Worm (Caenorhabditis elegans) whole organism, L1 larva: ENCODE data around the gene cwp-2.
A peak's percentile ranks its signal among the peaks of the same experiment; 100 is the strongest.

Experiments
- C34B4.2 ChIP-seq: sonication (generic microtip); optimal IDR thresholded peaks from 2 replicates; lab custom pipeline; 2017; ENCODE audit warnings: mild to moderate bottlenecking, missing genetic modification characterization, missing compliant biosample characterization
- F16B12.6 ChIP-seq: fragments of 150-350 bp; optimal IDR thresholded peaks from 2 replicates; lab custom pipeline; 2014; ENCODE audit warnings: missing biosample characterization, missing genetic modification characterization
- Y116A8C.19 ChIP-seq: sonication (generic microtip); optimal IDR thresholded peaks from 2 replicates; lab custom pipeline; 2016; ENCODE audit warnings: missing compliant biosample characterization, missing genetic modification characterization, borderline replicate concordance
- alr-1 ChIP-seq: fragments of 200-800 bp; sonication (Bioruptor generic); optimal IDR thresholded peaks from 2 replicates; lab custom pipeline; 2018; ENCODE audit warnings: borderline replicate concordance, mild to moderate bottlenecking, missing genetic modification characterization, missing compliant biosample characterization
- aly-2 ChIP-seq: fragments of 150-350 bp; optimal IDR thresholded peaks from 2 replicates; lab custom pipeline; 2014; ENCODE audit warnings: missing biosample characterization, missing genetic modification characterization
- ama-1 ChIP-seq: fragments of 150-350 bp; optimal IDR thresholded peaks from 2 replicates; lab custom pipeline; 2014
- ceh-63 ChIP-seq: fragments of 200-800 bp; sonication (Bioruptor generic); optimal IDR thresholded peaks from 2 replicates; lab custom pipeline; 2018; ENCODE audit warnings: mild to moderate bottlenecking, missing genetic modification characterization, missing compliant biosample characterization
- ceh-88 ChIP-seq: fragments of 200-800 bp; sonication (Bioruptor generic); IDR thresholded peaks from 2 replicates; pipeline ENCODE4 v1.3.6; 2022; ENCODE audit warnings: missing genetic modification characterization, missing compliant biosample characterization
- ceh-90 ChIP-seq: sonication (generic microtip); optimal IDR thresholded peaks from 2 replicates; lab custom pipeline; 2016; ENCODE audit warnings: missing genetic modification characterization, missing compliant biosample characterization
- dpl-1 ChIP-seq, 3 experiments: fragments of 150-350 bp in 2 of 3; sonication (generic microtip) in 1 of 3; optimal IDR thresholded peaks; 2 replicates each; lab custom pipeline; 2014 to 2017; ENCODE audit warnings: missing biosample characterization in 3 of 3, missing genetic modification characterization in 3 of 3, missing genetic modification reagents in 3 of 3
- dsc-1 ChIP-seq: sonication (generic microtip); optimal IDR thresholded peaks from 2 replicates; lab custom pipeline; 2016; ENCODE audit warnings: mild to moderate bottlenecking, missing genetic modification characterization, missing compliant biosample characterization
- efl-1 ChIP-seq, 4 experiments: fragments of 150-350 bp; optimal IDR thresholded peaks in 3 of 4; peaks in 1 of 4; 1 replicate in 1 of 4; 2 replicates in 3 of 4; lab custom pipeline; 2014; ENCODE audit warnings: missing biosample characterization in 2 of 4, missing genetic modification characterization in 2 of 4, missing genetic modification reagents in 2 of 4
- egl-27 ChIP-seq, 2 experiments: fragments of 150-350 bp in 1 of 2; sonication (generic microtip); optimal IDR thresholded peaks; 3 replicates each; lab custom pipeline; 2017 to 2018; ENCODE audit warnings: missing biosample characterization in 2 of 2, missing genetic modification characterization in 2 of 2, missing genetic modification reagents in 2 of 2
- elt-3 ChIP-seq, 6 experiments: fragments of 150-350 bp in 1 of 6; sonication (generic microtip); optimal IDR thresholded peaks; 2 replicates each; lab custom pipeline; 2017 to 2018; ENCODE audit warnings: missing biosample characterization in 6 of 6, missing genetic modification characterization in 6 of 6, inconsistent platforms in 1 of 6
- fkh-10 ChIP-seq: sonication (generic microtip); optimal IDR thresholded peaks from 2 replicates; lab custom pipeline; 2017; ENCODE audit warnings: missing biosample characterization, missing genetic modification reagents, missing genetic modification characterization
- fos-1 ChIP-seq: fragments of 150-350 bp; optimal IDR thresholded peaks from 2 replicates; lab custom pipeline; 2014; ENCODE audit warnings: missing biosample characterization, missing genetic modification characterization
- jun-1 ChIP-seq: fragments of 150-350 bp; optimal IDR thresholded peaks from 2 replicates; lab custom pipeline; 2014; ENCODE audit warnings: missing biosample characterization, missing genetic modification reagents, missing genetic modification characterization
- lin-13 ChIP-seq: fragments of 150-350 bp; optimal IDR thresholded peaks from 2 replicates; lab custom pipeline; 2014; ENCODE audit warnings: missing biosample characterization, missing genetic modification reagents, missing genetic modification characterization
- lin-14 ChIP-seq: fragments of 200-800 bp; sonication (Bioruptor generic); optimal IDR thresholded peaks from 2 replicates; lab custom pipeline; 2018; ENCODE audit warnings: mild to moderate bottlenecking, missing genetic modification characterization, moderate library complexity, missing compliant biosample characterization
- lin-35 ChIP-seq, 2 experiments: fragments of 150-350 bp; optimal IDR thresholded peaks; 2 replicates each; lab custom pipeline; 2014; ENCODE audit warnings: missing biosample characterization in 2 of 2, missing genetic modification characterization in 2 of 2, missing genetic modification reagents in 2 of 2
- lir-3 ChIP-seq: sonication (generic microtip); optimal IDR thresholded peaks from 2 replicates; lab custom pipeline; 2016; ENCODE audit warnings: mild to moderate bottlenecking, missing genetic modification characterization, moderate library complexity, missing compliant biosample characterization; ENCODE audit not compliant: poor library complexity
- mab-9 ChIP-seq: fragments of 200-800 bp; sonication (Bioruptor generic); IDR thresholded peaks from 2 replicates; pipeline ENCODE4 v1.3.6; 2022; ENCODE audit warnings: missing genetic modification reagents, missing genetic modification characterization, missing compliant biosample characterization
- mef-2 ChIP-seq: fragments of 150-350 bp; optimal IDR thresholded peaks from 2 replicates; lab custom pipeline; 2014; ENCODE audit warnings: missing biosample characterization, missing genetic modification characterization
- nhr-11 ChIP-seq: fragments of 150-350 bp; optimal IDR thresholded peaks from 2 replicates; lab custom pipeline; 2014; ENCODE audit warnings: missing biosample characterization, missing genetic modification characterization
- nhr-237 ChIP-seq: fragments of 150-350 bp; optimal IDR thresholded peaks from 2 replicates; lab custom pipeline; 2014; ENCODE audit warnings: missing biosample characterization, missing genetic modification characterization
- nhr-76 ChIP-seq: sonication (generic microtip); optimal IDR thresholded peaks from 2 replicates; lab custom pipeline; 2017; ENCODE audit warnings: missing biosample characterization, missing genetic modification characterization
- nhr-77 ChIP-seq: fragments of 150-350 bp; optimal IDR thresholded peaks from 2 replicates; lab custom pipeline; 2014; ENCODE audit warnings: missing biosample characterization, missing genetic modification characterization
- nhr-85 ChIP-seq: sonication (generic microtip); peaks from one replicate; lab custom pipeline; 2016; ENCODE audit warnings: missing genetic modification characterization, inconsistent platforms, missing compliant biosample characterization
- pqm-1 ChIP-seq: sonication (generic microtip); optimal IDR thresholded peaks from 3 replicates; lab custom pipeline; 2017; ENCODE audit warnings: missing biosample characterization, missing genetic modification characterization
- skn-1 ChIP-seq: fragments of 150-350 bp; optimal IDR thresholded peaks from 2 replicates; lab custom pipeline; 2014; ENCODE audit warnings: missing biosample characterization, missing genetic modification characterization
- snpc-4 ChIP-seq: fragments of 150-350 bp; optimal IDR thresholded peaks from 2 replicates; lab custom pipeline; 2014; ENCODE audit warnings: missing biosample characterization, missing genetic modification characterization
- sox-4 ChIP-seq: sonication (generic microtip); optimal IDR thresholded peaks from 2 replicates; lab custom pipeline; 2016; ENCODE audit warnings: missing genetic modification characterization, missing compliant biosample characterization
- sptf-1 ChIP-seq: fragments of 150-350 bp; optimal IDR thresholded peaks from 2 replicates; lab custom pipeline; 2014; ENCODE audit warnings: missing biosample characterization, missing genetic modification characterization
- swsn-7 ChIP-seq: sonication (generic microtip); optimal IDR thresholded peaks from 2 replicates; lab custom pipeline; 2016; ENCODE audit warnings: missing genetic modification characterization, missing compliant biosample characterization
- tbx-2 ChIP-seq: sonication (generic microtip); optimal IDR thresholded peaks from 2 replicates; lab custom pipeline; 2016; ENCODE audit warnings: missing genetic modification characterization, missing compliant biosample characterization
- tlp-1 ChIP-seq: fragments of 150-350 bp; optimal IDR thresholded peaks from 2 replicates; lab custom pipeline; 2014; ENCODE audit warnings: missing biosample characterization, missing genetic modification characterization
- unc-30 ChIP-seq: sonication (generic microtip); optimal IDR thresholded peaks from 2 replicates; lab custom pipeline; 2017; ENCODE audit warnings: missing biosample characterization, missing genetic modification characterization
- unc-62 ChIP-seq: fragments of 150-350 bp; optimal IDR thresholded peaks from 2 replicates; lab custom pipeline; 2014; ENCODE audit warnings: missing biosample characterization, missing genetic modification reagents, missing genetic modification characterization
- unc-86 ChIP-seq: sonication (generic microtip); optimal IDR thresholded peaks from 2 replicates; lab custom pipeline; 2016; ENCODE audit warnings: missing genetic modification characterization, missing compliant biosample characterization
- vab-15 ChIP-seq: sonication (generic microtip); optimal IDR thresholded peaks from 2 replicates; lab custom pipeline; 2017; ENCODE audit warnings: missing genotype, mild to moderate bottlenecking, missing genetic modification characterization, missing compliant biosample characterization
- xbp-1 ChIP-seq: sonication (generic microtip); optimal IDR thresholded peaks from 2 replicates; lab custom pipeline; 2016; ENCODE audit warnings: missing genetic modification characterization, missing compliant biosample characterization
- ztf-11 ChIP-seq, 2 experiments: sonication (generic microtip); optimal IDR thresholded peaks; 2 replicates each; lab custom pipeline; 2016 to 2017; ENCODE audit warnings: missing genetic modification characterization in 2 of 2, missing biosample characterization in 1 of 2, missing compliant biosample characterization in 1 of 2

cwp-2 gene

ce11 chrV:4844591-4844990 lies 2.1 kb upstream of the cwp-2 start, which contains the start of gene abhd-5.2 (continued):
- TF ChIP-seq lin-35 (GFP tag; optimal IDR thresholded peaks at IDR 0.05; lab: Kevin White, UChicago) (peak; percentile 46 to 76), alr-1 (tag; lab: Kevin White, UChicago) (no peak)

- TF ChIP-seq ceh-88 (GFP tag; lab: Robert Waterston, UW) (no peak), mef-2 (tag; lab: Kevin White, UChicago) (no peak), vab-15 (no peak)
Observed at ce11 chrV:4841179-4841578, 1.3 kb downstream of the cwp-2 start, which contains the start of gene cwp-1. Gene cwp-1, minus strand, starts transcription at chrV:4841279.

ce11 chrV:4839913-4840312 lies 2.5 kb downstream of the cwp-2 start, which contains the start of gene nas-9:
Gene nas-9, minus strand, starts transcription at chrV:4840013.
- peak; percentile 55 for TF ChIP-seq nhr-85 (tag; lab: Kevin White, UChicago)
- TF ChIP-seq snpc-4, result no peak
- peak in 1 of 6 experiments; percentile 29 for TF ChIP-seq elt-3 (tag; optimal IDR thresholded peaks at IDR 0.05; lab: Kevin White, UChicago)

- TF ChIP-seq efl-1 (optimal IDR thresholded peaks at IDR 0.05; lab: Kevin White, UChicago), result no peak
- peak in 1 of 2 experiments; percentile 47 for TF ChIP-seq efl-1 (GFP tag; optimal IDR thresholded peaks at IDR 0.05 in 1 of 2; lab: Kevin White, UChicago)
- TF ChIP-seq sptf-1 (tag; lab: Kevin White, UChicago), result no peak
- no peak for TF ChIP-seq ceh-88 (GFP tag; lab: Robert Waterston, UW)
Observed at ce11 chrV:4834277-4834676, 8.2 kb downstream of the cwp-2 start, which contains the start of gene C37H5.14. Gene C37H5.14, minus strand, starts transcription at chrV:4834377.

ce11 chrV:4826710-4827380 lies 15.6 kb downstream of the cwp-2 start, which contains the start of the genes hsp-6 and C37H5.5:
Gene hsp-6, minus strand, starts transcription at chrV:4826760.
Gene C37H5.5, plus strand, starts transcription at chrV:4827360.
- TF ChIP-seq tlp-1 (tag; lab: Kevin White, UChicago), result no peak
- no peak for TF ChIP-seq fkh-10 (GFP tag; lab: Kevin White, UChicago)
- peak; percentile 72 for TF ChIP-seq xbp-1 (tag; lab: Kevin White, UChicago)
- peak; percentile 21 for TF ChIP-seq F16B12.6 (tag; lab: Kevin White, UChicago)
- TF ChIP-seq nhr-77 (tag; lab: Kevin White, UChicago), result peak; percentile 55
- no peak for TF ChIP-seq lir-3 (tag; lab: Kevin White, UChicago)
- peak; percentile 79 for TF ChIP-seq swsn-7 (tag; lab: Kevin White, UChicago)
- TF ChIP-seq dsc-1 (tag; lab: Kevin White, UChicago), result peak; percentile 42
- no peak for TF ChIP-seq nhr-11 (tag; lab: Kevin White, UChicago)
- peak; percentile 78 to 83 for TF ChIP-seq efl-1 (optimal IDR thresholded peaks at IDR 0.05; lab: Kevin White, UChicago)
- TF ChIP-seq efl-1 (GFP tag; optimal IDR thresholded peaks at IDR 0.05 in 1 of 2; lab: Kevin White, UChicago), result peak; percentile 67 to 97
- TF ChIP-seq snpc-4, result peak; percentile 72
- TF ChIP-seq pqm-1 (tag; lab: Kevin White, UChicago), result no peak
- no peak for TF ChIP-seq ceh-88 (GFP tag; lab: Robert Waterston, UW)
- TF ChIP-seq egl-27 (tag; optimal IDR thresholded peaks at IDR 0.05; lab: Kevin White, UChicago), result no peak
- TF ChIP-seq unc-62 (GFP tag; lab: Kevin White, UChicago), result no peak
- TF ChIP-seq ceh-90 (tag; lab: Kevin White, UChicago), result no peak
- TF ChIP-seq skn-1 (tag; lab: Kevin White, UChicago), result peak; percentile 92
- TF ChIP-seq nhr-76 (tag; lab: Kevin White, UChicago), result no peak
- peak; percentile 67 for TF ChIP-seq unc-86 (tag; lab: Kevin White, UChicago)
- TF ChIP-seq ceh-63 (GFP tag; lab: Kevin White, UChicago), result no peak
- peak; percentile 10 for TF ChIP-seq fos-1 (tag; lab: Kevin White, UChicago)
- TF ChIP-seq Y116A8C.19 (tag; lab: Kevin White, UChicago), result no peak
- no peak for TF ChIP-seq C34B4.2 (tag; lab: Kevin White, UChicago)
- TF ChIP-seq tbx-2, result peak; percentile 79
- TF ChIP-seq ama-1 (lab: Kevin White, UChicago), result peak; percentile 19
- TF ChIP-seq lin-14 (GFP tag; lab: Kevin White, UChicago), result no peak
- peak; percentile 18; the same call in 1 of the 2 replicates for TF ChIP-seq mab-9 (GFP tag; lab: Robert Waterston, UW)
- peak; percentile 40 for TF ChIP-seq sox-4 (tag; lab: Kevin White, UChicago)
- no peak for TF ChIP-seq sptf-1 (tag; lab: Kevin White, UChicago)
- peak; percentile 68 for TF ChIP-seq aly-2 (tag; lab: Kevin White, UChicago)
- TF ChIP-seq dpl-1 (GFP tag; optimal IDR thresholded peaks at IDR 0.05; lab: Kevin White, UChicago), result peak; percentile 59 to 77 (median 74)
- peak; percentile 88 for TF ChIP-seq nhr-85 (tag; lab: Kevin White, UChicago)
- TF ChIP-seq nhr-237 (tag; lab: Kevin White, UChicago), result peak; percentile 25
- peak; percentile 27 for TF ChIP-seq jun-1 (tag; lab: Kevin White, UChicago)
- no peak for TF ChIP-seq unc-30 (tag; lab: Kevin White, UChicago)
- no peak for TF ChIP-seq vab-15
- TF ChIP-seq lin-13 (GFP tag; lab: Kevin White, UChicago), result peak; percentile 72
- TF ChIP-seq ztf-11 (tag; optimal IDR thresholded peaks at IDR 0.05; lab: Kevin White, UChicago), result no peak
